Worm (Caenorhabditis elegans): ENCODE measurements around the gene sri-66.

Gene sri-66

ce11 chrV:17021361-17021760 is 38.7 kb upstream of the sri-66 start, which contains the start of gene F49H6.12:
TSS of gene F49H6.12 (minus strand) at chrV:17021461.
- TF ChIP-seq ceh-83 (GFP tag; optimal IDR thresholded peaks at IDR 0.05) (no peak), lin-32 (GFP tag; optimal IDR thresholded peaks at IDR 0.05) (no peak), tbx-8 (GFP tag; optimal IDR thresholded peaks at IDR 0.05) (no peak), mab-5 (tag; optimal IDR thresholded peaks at IDR 0.05) (no peak), unc-120 (tag; optimal IDR thresholded peaks at IDR 0.05; ENCODE audit: poor library complexity, severe bottlenecking) (no peak)

- TF ChIP-seq bed-3 (GFP tag; optimal IDR thresholded peaks at IDR 0.05) (no peak), unc-120 (tag; optimal IDR thresholded peaks at IDR 0.05; ENCODE audit: poor library complexity, severe bottlenecking) (no peak), sptf-1 (tag; optimal IDR thresholded peaks at IDR 0.05) (no peak), lin-13 (tag; optimal IDR thresholded peaks at IDR 0.05) (no peak), pha-4 (tag; optimal IDR thresholded peaks at IDR 0.05) (no peak), ceh-83 (GFP tag; optimal IDR thresholded peaks at IDR 0.05) (no peak), elt-3 (tag; optimal IDR thresholded peaks at IDR 0.05) (no peak), mep-1 (tag; optimal IDR thresholded peaks at IDR 0.05) (no peak), ztf-11 (tag; optimal IDR thresholded peaks at IDR 0.05) (no peak), ceh-39 (tag; optimal IDR thresholded peaks at IDR 0.05) (no peak), drap-1 (GFP tag; optimal IDR thresholded peaks at IDR 0.05) (no peak), lsy-2 (tag; optimal IDR thresholded peaks at IDR 0.05) (no peak), snpc-4 (tag; optimal IDR thresholded peaks at IDR 0.05) (no peak), cnd-1 (tag; optimal IDR thresholded peaks at IDR 0.05) (no peak), M03D4.4 (tag; optimal IDR thresholded peaks at IDR 0.05) (no peak), ces-1 (GFP tag; optimal IDR thresholded peaks at IDR 0.05) (no peak), mls-2 (tag; optimal IDR thresholded peaks at IDR 0.05) (no peak), flh-1 (GFP tag; optimal IDR thresholded peaks at IDR 0.05) (no peak), mab-5 (tag; optimal IDR thresholded peaks at IDR 0.05) (no peak), elt-1 (tag; optimal IDR thresholded peaks at IDR 0.05; ENCODE audit: borderline replicate concordance, insufficient read depth) (no peak)
Measured at ce11 chrV:17022613-17023322, 37.3 kb upstream of the sri-66 start, which contains the start of the genes F49H6.8 and F49H6.5. TSS of gene F49H6.8 (minus strand) at chrV:17022663. TSS of gene F49H6.5 (plus strand) at chrV:17023241.

ce11 chrV:17026289-17026688 is 33.8 kb upstream of the sri-66 start, which contains the start of gene F49H6.15:
TSS of gene F49H6.15 (minus strand) at chrV:17026389.
- TF ChIP-seq elt-3 (tag; optimal IDR thresholded peaks at IDR 0.05) = no peak
- TF ChIP-seq lin-32 (GFP tag; optimal IDR thresholded peaks at IDR 0.05) = no peak
- no peak for TF ChIP-seq nhr-12 (tag; optimal IDR thresholded peaks at IDR 0.05)
- TF ChIP-seq flh-1 (GFP tag; optimal IDR thresholded peaks at IDR 0.05) = no peak
- no peak for TF ChIP-seq ceh-43 (GFP tag; optimal IDR thresholded peaks at IDR 0.05)
- no peak for TF ChIP-seq nhr-2 (tag; optimal IDR thresholded peaks at IDR 0.05)
- no peak for TF ChIP-seq pha-4 (tag; optimal IDR thresholded peaks at IDR 0.05)
- TF ChIP-seq nhr-76 (tag; optimal IDR thresholded peaks at IDR 0.05) = no peak

DNA sequence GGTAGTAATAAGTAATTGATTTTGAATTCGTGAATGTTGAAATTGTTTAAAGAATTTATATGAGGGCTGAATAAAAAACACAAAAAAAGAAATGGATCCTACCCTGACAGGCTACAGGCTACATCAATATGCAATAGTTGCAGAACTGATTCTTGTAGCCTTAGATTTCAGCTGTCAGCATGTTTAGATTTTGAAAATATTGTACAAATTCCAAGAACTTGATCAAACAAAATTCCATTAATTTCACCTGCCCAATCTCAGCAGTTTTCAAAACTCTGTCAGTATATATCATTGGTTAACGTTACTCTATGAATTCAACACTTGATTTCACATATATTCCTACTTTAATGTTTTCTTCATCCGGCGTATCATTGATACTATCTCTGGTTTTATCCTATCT is 29.7 kb upstream of the sri-66 start:
- TF ChIP-seq elt-1 (tag; optimal IDR thresholded peaks at IDR 0.05; ENCODE audit: borderline replicate concordance, insufficient read depth) (no peak), mab-5 (tag; optimal IDR thresholded peaks at IDR 0.05) (no peak), M03D4.4 (tag; optimal IDR thresholded peaks at IDR 0.05) (no peak), flh-1 (GFP tag; optimal IDR thresholded peaks at IDR 0.05) (no peak), lsy-2 (tag; optimal IDR thresholded peaks at IDR 0.05) (no peak), blmp-1 (tag; optimal IDR thresholded peaks at IDR 0.05) (no peak), ztf-11 (tag; optimal IDR thresholded peaks at IDR 0.05) (no peak), unc-39 (tag; optimal IDR thresholded peaks at IDR 0.05) (no peak), hlh-1 (tag; optimal IDR thresholded peaks at IDR 0.05) (no peak), nhr-237 (tag; optimal IDR thresholded peaks at IDR 0.05) (no peak), pha-4 (tag; optimal IDR thresholded peaks at IDR 0.05) (no peak), lin-32 (GFP tag; optimal IDR thresholded peaks at IDR 0.05) (no peak), lin-13 (tag; optimal IDR thresholded peaks at IDR 0.05) (no peak), nhr-2 (tag; optimal IDR thresholded peaks at IDR 0.05) (no peak), nhr-12 (tag; optimal IDR thresholded peaks at IDR 0.05) (no peak), nhr-28 (tag; optimal IDR thresholded peaks at IDR 0.05) (no peak), ceh-83 (GFP tag; optimal IDR thresholded peaks at IDR 0.05) (no peak), unc-120 (tag; optimal IDR thresholded peaks at IDR 0.05; ENCODE audit: poor library complexity, severe bottlenecking) (no peak), sem-2 (GFP tag; optimal IDR thresholded peaks at IDR 0.05) (no peak), bed-3 (GFP tag; optimal IDR thresholded peaks at IDR 0.05) (no peak)
